Fruit fly (Drosophila melanogaster): Measurements from ENCODE around the gene Prx6a.
A peak's percentile ranks its signal among the peaks of the same experiment; 100 is the strongest.

The Prx6a gene

dm6 chr2L:2897024-2897549 lies 19.1 kb upstream of the Prx6a start (continued):
- TF ChIP-seq CG32006 (GFP tag; optimal IDR thresholded peaks at IDR 0.05) = peak; percentile 87
- no peak for TF ChIP-seq Smox (GFP tag; optimal IDR thresholded peaks at IDR 0.05)
- peak in 1 of 2 experiments; percentile 79 for TF ChIP-seq salr (GFP tag; optimal IDR thresholded peaks at IDR 0.05)
- no peak for TF ChIP-seq Eip93F (GFP tag; optimal IDR thresholded peaks at IDR 0.05)
- peak; percentile 99 for TF ChIP-seq dsx (GFP tag; optimal IDR thresholded peaks at IDR 0.05; ENCODE audit: poor library complexity, severe bottlenecking)
- peak; percentile 58 for TF ChIP-seq Ets96B (tag; optimal IDR thresholded peaks at IDR 0.05)
- peak; percentile 81 for TF ChIP-seq CG15336 (GFP tag; IDR thresholded peaks at IDR 0.05)
- peak; percentile 43 for TF ChIP-seq spab (GFP tag; optimal IDR thresholded peaks at IDR 0.05)
- peak; percentile 28 for TF ChIP-seq CG6276 (GFP tag; optimal IDR thresholded peaks at IDR 0.05)
- peak; percentile 82 for TF ChIP-seq CG3919 (GFP tag; optimal IDR thresholded peaks at IDR 0.05)
- TF ChIP-seq topi (GFP tag; optimal IDR thresholded peaks at IDR 0.05) = peak; percentile 61
- peak; percentile 77 for TF ChIP-seq OdsH (GFP tag; optimal IDR thresholded peaks at IDR 0.05)
- TF ChIP-seq CG10631 (GFP tag; optimal IDR thresholded peaks at IDR 0.05) = peak; percentile 73
- TF ChIP-seq CG4318 (GFP tag; optimal IDR thresholded peaks at IDR 0.05) = peak; percentile 72
- peak; percentile 50 for TF ChIP-seq Met (GFP tag; optimal IDR thresholded peaks at IDR 0.05)
- TF ChIP-seq CG10669 (GFP tag; optimal IDR thresholded peaks at IDR 0.05) = peak; percentile 54
- TF ChIP-seq Ets21C (GFP tag; optimal IDR thresholded peaks at IDR 0.05) = peak; percentile 36
- peak; percentile 88 for TF ChIP-seq Gug (GFP tag; IDR thresholded peaks at IDR 0.05)
- TF ChIP-seq Hr38 (GFP tag; optimal IDR thresholded peaks at IDR 0.05) = peak; percentile 57
- no peak for TF ChIP-seq fd85E (GFP tag; optimal IDR thresholded peaks at IDR 0.05)
- peak; percentile 72 for TF ChIP-seq Sox14 (GFP tag; optimal IDR thresholded peaks at IDR 0.05)
- TF ChIP-seq fkh (GFP tag; optimal IDR thresholded peaks at IDR 0.05) = peak; percentile 76
- peak; percentile 80 for TF ChIP-seq pdm3 (GFP tag; optimal IDR thresholded peaks at IDR 0.05)
- peak; percentile 64 for TF ChIP-seq CG31627 (GFP tag; optimal IDR thresholded peaks at IDR 0.05)
- peak; percentile 44 for TF ChIP-seq CG6792 (GFP tag; optimal IDR thresholded peaks at IDR 0.05)
- peak; percentile 42 for TF ChIP-seq Sox102F (GFP tag; optimal IDR thresholded peaks at IDR 0.05)
- TF ChIP-seq CG8632 (GFP tag; optimal IDR thresholded peaks at IDR 0.05) = peak; percentile 31

DNA sequence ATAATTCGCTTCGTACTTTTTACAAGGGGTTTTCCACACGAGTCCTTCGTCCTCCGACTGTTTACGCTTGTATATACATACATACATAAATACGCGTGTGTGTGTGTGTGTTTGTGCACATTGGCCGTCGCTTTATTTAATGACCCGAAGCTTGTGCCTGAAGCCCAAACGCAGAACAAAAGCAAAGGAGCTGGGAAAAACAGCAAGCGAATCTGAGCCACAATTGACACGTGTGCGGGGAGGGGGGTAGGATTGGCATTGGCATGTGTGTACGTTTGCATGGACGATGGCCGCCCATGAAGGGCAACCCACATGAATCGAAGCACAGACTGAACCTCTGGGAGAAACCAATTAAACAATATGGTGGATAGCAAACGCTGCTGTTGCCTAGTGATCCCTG lies 16.3 kb upstream of the Prx6a start:
- no peak for TF ChIP-seq Lpt (GFP tag; optimal IDR thresholded peaks at IDR 0.05)
- no peak for TF ChIP-seq Hr38 (GFP tag; optimal IDR thresholded peaks at IDR 0.05)

- TF ChIP-seq CG34406 (GFP tag; optimal IDR thresholded peaks at IDR 0.05) = no peak
- TF ChIP-seq fkh (GFP tag; optimal IDR thresholded peaks at IDR 0.05) = peak; percentile 61
Measured at dm6 chr2L:2891200-2891599, 13.2 kb upstream of the Prx6a start.

dm6 chr2L:2888859-2889443 lies 10.9 kb upstream of the Prx6a start:
- no peak for TF ChIP-seq CG15336 (GFP tag; IDR thresholded peaks at IDR 0.05)
- no peak for TF ChIP-seq CG8119 (GFP tag; IDR thresholded peaks at IDR 0.05)
- no peak for TF ChIP-seq CG11762 (GFP tag; optimal IDR thresholded peaks at IDR 0.05; ENCODE audit: insufficient read depth)
- TF ChIP-seq Met (GFP tag; optimal IDR thresholded peaks at IDR 0.05) = peak; percentile 13
- TF ChIP-seq Sox14 (GFP tag; optimal IDR thresholded peaks at IDR 0.05) = peak; percentile 4
- no peak for TF ChIP-seq CG6792 (GFP tag; optimal IDR thresholded peaks at IDR 0.05)
- peak; percentile 50 for TF ChIP-seq vri (GFP tag; optimal IDR thresholded peaks at IDR 0.05)
- peak; percentile 60 for TF ChIP-seq Blimp-1 (GFP tag; optimal IDR thresholded peaks at IDR 0.05)
- peak; percentile 47 for TF ChIP-seq fkh (GFP tag; optimal IDR thresholded peaks at IDR 0.05)
- no peak for TF ChIP-seq CG9139 (GFP tag; optimal IDR thresholded peaks at IDR 0.05)
- no peak for TF ChIP-seq CG34406 (GFP tag; optimal IDR thresholded peaks at IDR 0.05)
- no peak for TF ChIP-seq Hr4 (GFP tag; optimal IDR thresholded peaks at IDR 0.05)
- TF ChIP-seq net (GFP tag; optimal IDR thresholded peaks at IDR 0.05) = no peak
- TF ChIP-seq Eip75B (GFP tag; optimal IDR thresholded peaks at IDR 0.05) = no peak
- TF ChIP-seq eg (GFP tag; IDR thresholded peaks at IDR 0.05) = no peak
- TF ChIP-seq Hr39 (GFP tag; optimal IDR thresholded peaks at IDR 0.05) = no peak
- TF ChIP-seq CG8319 (GFP tag; optimal IDR thresholded peaks at IDR 0.05) = no peak
- TF ChIP-seq CG11902 (GFP tag; optimal IDR thresholded peaks at IDR 0.05) = no peak
- TF ChIP-seq CG1621 (tag; optimal IDR thresholded peaks at IDR 0.05) = no peak
- no peak for TF ChIP-seq Gug (GFP tag; IDR thresholded peaks at IDR 0.05)
- no peak for TF ChIP-seq cyc (GFP tag; optimal IDR thresholded peaks at IDR 0.05)
- TF ChIP-seq salr (GFP tag; optimal IDR thresholded peaks at IDR 0.05) = no peak
- TF ChIP-seq CG4318 (GFP tag; optimal IDR thresholded peaks at IDR 0.05) = no peak
- peak; percentile 42 for TF ChIP-seq Eip78C (GFP tag)
- TF ChIP-seq fd85E (GFP tag; optimal IDR thresholded peaks at IDR 0.05) = no peak
- no peak for TF ChIP-seq CG3032 (tag; optimal IDR thresholded peaks at IDR 0.05)
